Fruit fly (Drosophila melanogaster) ovary, adult (tissue): ENCODE data around the gene roq.

ENCODE experiments used
- CG17801 ChIP-seq: fragments of 200-800 bp; optimal IDR thresholded peaks from 2 replicates; lab custom pipeline; 2019; ENCODE audit warnings: missing biosample characterization, mild to moderate bottlenecking, missing genetic modification characterization, moderate library complexity; ENCODE audit not compliant: partially characterized antibody

roq gene

DNA sequence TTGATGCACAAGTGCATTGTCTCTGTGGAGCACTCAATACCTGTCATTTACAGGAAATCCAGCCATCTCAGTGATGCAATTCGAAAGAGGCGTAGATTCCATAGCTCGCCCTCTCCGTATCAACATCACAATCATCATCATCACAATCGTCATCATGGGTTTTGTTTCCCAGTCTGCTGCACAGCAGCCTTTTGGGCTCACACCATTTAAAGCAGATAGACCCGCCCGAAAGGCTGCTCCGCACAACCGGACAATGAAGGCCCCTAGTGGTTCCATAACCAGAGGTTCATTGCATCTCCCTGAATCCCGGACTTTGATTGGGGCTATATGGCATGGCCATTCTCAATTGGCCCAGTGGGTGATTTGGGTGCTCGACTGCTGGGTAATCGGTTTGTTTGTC, 43.5 kb downstream of the roq start:
- no peak for TF ChIP-seq CG17801 (GFP tag; lab: Kevin White, UChicago)

- no peak for TF ChIP-seq CG17801 (GFP tag; lab: Kevin White, UChicago)
Observed at dm6 chr3L:16333013-16333412, 45.4 kb downstream of the roq start, which contains the start of gene CG13056. Gene CG13056 (plus strand): TSS chr3L:16333313.

DNA sequence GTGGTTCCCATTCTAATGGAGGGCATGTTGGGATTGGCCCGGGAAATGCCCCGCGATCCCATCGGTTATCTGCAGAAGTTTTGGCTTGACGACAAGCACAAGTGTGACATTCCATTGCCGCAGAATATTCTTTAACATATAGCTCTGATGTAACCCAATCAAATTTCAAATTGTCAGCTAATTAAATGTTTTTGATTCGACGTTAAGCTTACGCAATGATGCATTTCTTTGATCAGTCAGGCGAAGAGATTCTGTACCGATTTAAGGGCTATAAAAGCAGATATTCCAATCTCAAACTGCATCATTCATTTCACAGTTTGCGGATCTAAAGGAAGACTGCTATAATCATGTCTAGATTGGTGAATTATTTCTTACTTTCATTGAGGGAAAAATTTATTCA, 46.7 kb downstream of the roq start, which contains the start of gene retinin:
Gene retinin (plus strand): TSS at position 301 of the 400 bp plus-strand sequence.
- TF ChIP-seq CG17801 (GFP tag; lab: Kevin White, UChicago), result no peak

DNA sequence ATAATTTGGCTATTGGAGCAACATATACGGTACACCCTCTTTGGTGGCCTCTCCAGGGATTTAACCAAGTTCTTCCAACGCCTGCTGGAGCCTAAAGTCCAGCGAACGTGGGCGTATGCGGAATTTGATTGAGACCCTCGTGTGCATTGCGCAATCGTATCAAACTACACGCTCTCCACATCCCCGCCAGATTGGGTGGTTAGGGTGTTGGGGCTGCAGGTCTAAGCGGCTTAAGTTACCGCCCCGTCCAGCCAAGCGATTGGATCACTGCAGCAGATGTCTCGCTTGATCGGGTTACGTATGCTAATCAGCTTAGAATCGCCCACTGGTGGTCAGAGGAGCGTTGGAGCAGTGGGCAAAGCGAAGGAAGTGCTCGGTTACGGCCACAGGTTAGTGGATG, 47.6 kb downstream of the roq start, which contains the start of gene CG33060:
Gene CG33060 (plus strand): TSS at position 301 of the 400 bp plus-strand sequence.
- TF ChIP-seq CG17801 (GFP tag; lab: Kevin White, UChicago), result no peak

- TF ChIP-seq CG17801 (GFP tag; lab: Kevin White, UChicago), result no peak
Observed at dm6 chr3L:16329495-16329894, 48.9 kb downstream of the roq start, which contains the start of gene CG33061. Gene CG33061 (plus strand): TSS chr3L:16329795.

dm6 chr3L:16328207-16328891, 50.0 kb downstream of the roq start, which contains the start of gene CG13058:
Gene CG13058 (plus strand): TSS chr3L:16328841.
- no peak for TF ChIP-seq CG17801 (GFP tag; lab: Kevin White, UChicago)

- TF ChIP-seq CG17801 (GFP tag; lab: Kevin White, UChicago), result no peak
Observed at dm6 chr3L:16327776-16328175, 50.6 kb downstream of the roq start, which contains the start of gene CG13038. Gene CG13038 (minus strand): TSS chr3L:16327893.

DNA sequence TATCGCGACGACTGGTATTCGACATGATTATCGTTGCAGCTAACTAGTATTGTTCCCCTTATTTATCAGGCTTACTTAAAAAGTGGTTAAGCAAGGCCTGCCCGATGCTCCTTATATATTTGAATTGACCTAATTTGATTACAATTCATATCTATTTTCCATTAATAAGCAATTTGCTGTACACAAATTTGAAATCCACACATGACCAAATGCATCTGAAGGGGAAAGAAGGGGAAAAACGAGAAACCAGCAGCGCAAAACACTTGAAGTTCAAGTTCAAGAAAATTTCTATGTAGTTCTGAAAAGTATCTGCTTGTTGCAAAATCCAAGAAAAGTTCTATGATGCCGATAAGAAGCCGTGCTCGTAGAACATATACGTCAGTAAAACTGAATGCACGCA, 51.7 kb downstream of the roq start, which contains the start of the genes CG13040 and CG13039:
Gene CG13040 (minus strand): TSS at position 101 of the 400 bp plus-strand sequence.
Gene CG13039 (minus strand): TSS at position 106 of the 400 bp plus-strand sequence.
- TF ChIP-seq CG17801 (GFP tag; lab: Kevin White, UChicago), result no peak

DNA sequence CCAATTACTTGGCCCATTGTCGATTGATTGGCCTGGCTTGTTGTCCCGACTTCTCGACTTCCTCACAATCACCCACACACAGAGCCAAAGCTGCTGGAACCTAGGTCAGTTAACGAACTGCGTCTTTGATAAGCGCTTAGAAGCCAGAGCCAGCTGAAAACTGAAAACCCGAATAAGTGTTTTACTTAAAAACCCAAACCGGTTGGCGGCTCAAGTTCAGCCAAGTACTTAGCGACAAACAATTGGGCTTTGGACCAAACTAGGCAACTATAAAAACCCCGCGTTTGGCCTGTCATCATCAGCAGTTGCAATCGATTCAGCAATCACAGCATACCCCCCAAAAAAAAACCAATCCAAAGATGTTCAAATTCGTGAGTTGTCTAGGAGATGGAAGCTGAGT, 55.0 kb downstream of the roq start, which contains the start of gene CG13059:
Gene CG13059 (plus strand): TSS at position 301 of the 400 bp plus-strand sequence.
- TF ChIP-seq CG17801 (GFP tag; lab: Kevin White, UChicago), result no peak

DNA sequence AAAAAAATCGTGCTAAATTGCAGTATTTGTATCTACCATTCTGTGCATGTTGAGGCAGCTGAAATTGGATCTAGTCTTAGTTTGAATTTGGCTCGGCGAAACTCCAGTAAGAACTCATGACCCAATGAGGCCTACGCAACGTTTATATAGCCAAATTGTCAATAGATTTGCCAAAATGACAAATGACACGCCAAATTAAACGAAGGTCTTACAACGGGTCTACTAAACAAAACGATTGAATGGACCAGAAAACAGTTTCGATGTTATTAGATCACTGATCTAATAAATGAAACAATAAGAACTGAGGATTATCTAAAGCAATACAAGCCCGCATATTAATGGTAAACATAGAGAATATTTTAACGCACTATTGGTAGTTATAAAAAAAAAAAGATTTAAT, 57.2 kb downstream of the roq start, which contains the start of gene CG42718:
Gene CG42718 (minus strand): TSS at position 101 of the 400 bp plus-strand sequence.
- TF ChIP-seq CG17801 (GFP tag; lab: Kevin White, UChicago), result no peak
